Worm (Caenorhabditis elegans) whole organism, early embryonic: Measurements from ENCODE around the gene ccch-5.

ENCODE experiments used
- B0310.2 ChIP-seq: sonication (generic microtip); optimal IDR thresholded peaks from 2 replicates; lab custom pipeline; 2016; ENCODE audit warnings: mild to moderate bottlenecking, missing genetic modification characterization, missing compliant biosample characterization
- ama-1 ChIP-seq: fragments of 150-350 bp; optimal IDR thresholded peaks from 2 replicates; lab custom pipeline; 2014
- ets-7 ChIP-seq: sonication (generic microtip); optimal IDR thresholded peaks from 2 replicates; lab custom pipeline; 2016; ENCODE audit warnings: missing genotype, missing genetic modification characterization, missing compliant biosample characterization
- hmbx-1 ChIP-seq: sonication (generic microtip); optimal IDR thresholded peaks from 2 replicates; lab custom pipeline; 2016; ENCODE audit warnings: mild to moderate bottlenecking, missing genetic modification characterization, missing compliant biosample characterization
- hmg-4 ChIP-seq: fragments of 200-800 bp; sonication (Bioruptor generic); optimal IDR thresholded peaks from 2 replicates; lab custom pipeline; 2018; ENCODE audit warnings: mild to moderate bottlenecking, missing genetic modification characterization, missing compliant biosample characterization
- hnd-1 ChIP-seq: sonication (generic microtip); optimal IDR thresholded peaks from 2 replicates; lab custom pipeline; 2016; ENCODE audit warnings: missing genetic modification characterization, missing compliant biosample characterization
- pes-1 ChIP-seq: fragments of 200-800 bp; sonication (Bioruptor generic); IDR thresholded peaks from 2 replicates; pipeline ENCODE4 v1.3.6; 2022; ENCODE audit warnings: missing genetic modification reagents, missing genetic modification characterization, missing compliant biosample characterization
- sea-1 ChIP-seq: fragments of 200-800 bp; sonication (Bioruptor generic); conservative IDR thresholded peaks from 2 replicates; pipeline ENCODE4 v1.3.6; 2022; ENCODE audit warnings: missing genetic modification characterization, missing compliant biosample characterization
- tbx-11 ChIP-seq: fragments of 200-800 bp; sonication (Bioruptor generic); IDR thresholded peaks from 2 replicates; pipeline ENCODE4 v1.3.6; 2022; ENCODE audit warnings: missing genetic modification characterization, missing compliant biosample characterization
- tbx-37 ChIP-seq: fragments of 200-800 bp; sonication (Bioruptor generic); conservative IDR thresholded peaks from 2 replicates; pipeline ENCODE4 v1.3.6; 2022; ENCODE audit warnings: missing genetic modification reagents, missing genetic modification characterization, missing compliant biosample characterization
- tra-4 ChIP-seq: sonication (generic microtip); optimal IDR thresholded peaks from 2 replicates; lab custom pipeline; 2017; ENCODE audit warnings: missing genetic modification characterization, missing compliant biosample characterization

- TF ChIP-seq pes-1 (GFP tag; lab: Robert Waterston, UW) (no peak), ama-1 (lab: Kevin White, UChicago) (no peak), hmg-4 (GFP tag; lab: Kevin White, UChicago) (no peak), hnd-1 (no peak), hmbx-1 (tag; lab: Kevin White, UChicago) (no peak), ets-7 (tag; lab: Kevin White, UChicago) (no peak), B0310.2 (tag; lab: Kevin White, UChicago) (no peak), tbx-11 (no peak), sea-1 (GFP tag; lab: Robert Waterston, UW) (no peak), tbx-37 (GFP tag; lab: Robert Waterston, UW) (no peak), tra-4 (tag; lab: Kevin White, UChicago) (no peak)
Observed at ce11 chrIV:14909589-14909988, 9.8 kb upstream of the ccch-5 start, which contains the start of gene pnc-2.
